Worm (Caenorhabditis elegans) whole organism, late embryonic: ENCODE measurements around the gene F14D7.3.

Experiments used
- C08G9.2 ChIP-seq: sonication (generic microtip); optimal IDR thresholded peaks from 2 replicates; lab custom pipeline; 2016; ENCODE audit warnings: mild to moderate bottlenecking, missing genetic modification characterization, moderate library complexity, missing compliant biosample characterization
- C38D4.7 ChIP-seq: fragments of 200-800 bp; sonication (Bioruptor generic); optimal IDR thresholded peaks from 2 replicates; lab custom pipeline; 2018; ENCODE audit warnings: mild to moderate bottlenecking, missing genetic modification characterization, moderate library complexity, missing compliant biosample characterization
- F13H6.1 ChIP-seq: sonication (generic microtip); optimal IDR thresholded peaks from 2 replicates; lab custom pipeline; 2016; ENCODE audit warnings: missing genetic modification characterization, missing compliant biosample characterization
- K02D7.2 ChIP-seq: sonication (generic microtip); optimal IDR thresholded peaks from 2 replicates; lab custom pipeline; 2017; ENCODE audit warnings: mild to moderate bottlenecking, missing genetic modification characterization, missing compliant biosample characterization
- ceh-14 ChIP-seq: sonication (generic microtip); optimal IDR thresholded peaks from 2 replicates; lab custom pipeline; 2016; ENCODE audit warnings: missing genotype, missing genetic modification characterization, missing compliant biosample characterization
- ceh-22 ChIP-seq: sonication (generic microtip); optimal IDR thresholded peaks from 2 replicates; lab custom pipeline; 2017; ENCODE audit warnings: missing biosample characterization, missing genetic modification characterization
- ceh-24 ChIP-seq: sonication (generic microtip); optimal IDR thresholded peaks from 2 replicates; lab custom pipeline; 2016; ENCODE audit warnings: mild to moderate bottlenecking, missing genetic modification characterization, missing compliant biosample characterization
- ceh-31 ChIP-seq: sonication (generic microtip); optimal IDR thresholded peaks from 2 replicates; lab custom pipeline; 2016; ENCODE audit warnings: missing genetic modification characterization, missing compliant biosample characterization
- ceh-34 ChIP-seq: sonication (generic microtip); optimal IDR thresholded peaks from 2 replicates; lab custom pipeline; 2016; ENCODE audit warnings: mild to moderate bottlenecking, missing genetic modification characterization, missing compliant biosample characterization
- ceh-48 ChIP-seq: sonication (generic microtip); optimal IDR thresholded peaks from 2 replicates; lab custom pipeline; 2016; ENCODE audit warnings: missing genetic modification characterization, inconsistent platforms, missing compliant biosample characterization
- ceh-9 ChIP-seq: sonication (generic microtip); optimal IDR thresholded peaks from 2 replicates; lab custom pipeline; 2016; ENCODE audit warnings: mild to moderate bottlenecking, missing genetic modification characterization, inconsistent platforms, missing compliant biosample characterization
- dmd-4 ChIP-seq: sonication (generic microtip); optimal IDR thresholded peaks from 2 replicates; lab custom pipeline; 2016; ENCODE audit warnings: borderline replicate concordance, missing genetic modification characterization, missing compliant biosample characterization
- dve-1 ChIP-seq: sonication (generic microtip); optimal IDR thresholded peaks from 2 replicates; lab custom pipeline; 2017; ENCODE audit warnings: antibody characterized with exemption, mild to moderate bottlenecking, missing genetic modification characterization, missing compliant biosample characterization
- ets-4 ChIP-seq: sonication (generic microtip); optimal IDR thresholded peaks from 2 replicates; lab custom pipeline; 2016; ENCODE audit warnings: missing genetic modification characterization, missing compliant biosample characterization
- fax-1 ChIP-seq: sonication (generic microtip); optimal IDR thresholded peaks from 2 replicates; lab custom pipeline; 2016; ENCODE audit warnings: missing genotype, missing genetic modification characterization, missing compliant biosample characterization
- fkh-6 ChIP-seq: sonication (generic microtip); optimal IDR thresholded peaks from 2 replicates; lab custom pipeline; 2016; ENCODE audit warnings: missing genetic modification characterization, missing compliant biosample characterization
- hlh-15 ChIP-seq: sonication (generic microtip); optimal IDR thresholded peaks from 2 replicates; lab custom pipeline; 2016; ENCODE audit warnings: missing genetic modification characterization, missing compliant biosample characterization
- hlh-6 ChIP-seq: sonication (generic microtip); optimal IDR thresholded peaks from 2 replicates; lab custom pipeline; 2016; ENCODE audit warnings: missing genotype, missing genetic modification characterization, missing compliant biosample characterization
- hlh-8 ChIP-seq: sonication (generic microtip); optimal IDR thresholded peaks from 2 replicates; lab custom pipeline; 2016; ENCODE audit warnings: missing genotype, missing genetic modification characterization, missing compliant biosample characterization
- lin-11 ChIP-seq: fragments of 200-800 bp; sonication (Bioruptor generic); optimal IDR thresholded peaks from 2 replicates; lab custom pipeline; 2018; ENCODE audit warnings: mild to moderate bottlenecking, missing genetic modification characterization, missing compliant biosample characterization
- madf-2 ChIP-seq: sonication (generic microtip); optimal IDR thresholded peaks from 2 replicates; lab custom pipeline; 2017; ENCODE audit warnings: missing genetic modification characterization, missing compliant biosample characterization
- nfya-1 ChIP-seq: sonication (generic microtip); optimal IDR thresholded peaks from 2 replicates; lab custom pipeline; 2017; ENCODE audit warnings: missing genetic modification characterization, mild to moderate bottlenecking, missing compliant biosample characterization, antibody characterized with exemption, moderate library complexity
- nhr-232 ChIP-seq: sonication (generic microtip); optimal IDR thresholded peaks from 2 replicates; lab custom pipeline; 2016; ENCODE audit warnings: missing genetic modification characterization, missing compliant biosample characterization
- odd-2 ChIP-seq: sonication (generic microtip); optimal IDR thresholded peaks from 2 replicates; lab custom pipeline; 2017; ENCODE audit warnings: antibody characterized with exemption, mild to moderate bottlenecking, missing genetic modification characterization, missing compliant biosample characterization
- pag-3 ChIP-seq: sonication (generic microtip); optimal IDR thresholded peaks from 2 replicates; lab custom pipeline; 2016; ENCODE audit warnings: missing compliant biosample characterization, missing genetic modification characterization, borderline replicate concordance
- pha-2 ChIP-seq: sonication (generic microtip); optimal IDR thresholded peaks from 2 replicates; lab custom pipeline; 2017; ENCODE audit warnings: mild to moderate bottlenecking, missing genetic modification characterization, missing compliant biosample characterization
- pqm-1 ChIP-seq: sonication (generic microtip); optimal IDR thresholded peaks from 2 replicates; lab custom pipeline; 2016; ENCODE audit warnings: missing genetic modification characterization, missing compliant biosample characterization
- pros-1 ChIP-seq: fragments of 150-350 bp; optimal IDR thresholded peaks from 2 replicates; lab custom pipeline; 2014; ENCODE audit warnings: missing biosample characterization, missing genetic modification reagents, missing genetic modification characterization
- ref-2 ChIP-seq: sonication (generic microtip); optimal IDR thresholded peaks from 2 replicates; lab custom pipeline; 2016; ENCODE audit warnings: missing genetic modification characterization, missing compliant biosample characterization
- sox-2 ChIP-seq: fragments of 200-800 bp; sonication (Bioruptor generic); IDR thresholded peaks from 2 replicates; pipeline ENCODE4 v1.3.6; 2022; ENCODE audit warnings: missing genetic modification reagents, missing genetic modification characterization, missing compliant biosample characterization
- tbx-7 ChIP-seq: sonication (generic microtip); optimal IDR thresholded peaks from 2 replicates; lab custom pipeline; 2016; ENCODE audit warnings: missing genotype, missing genetic modification characterization, missing compliant biosample characterization
- unc-3 ChIP-seq, 2 experiments: fragments of 200-800 bp in 1 of 2; sonication (Bioruptor generic) in 1 of 2; sonication (generic microtip) in 1 of 2; conservative IDR thresholded peaks in 1 of 2; optimal IDR thresholded peaks in 1 of 2; 2 replicates each; pipeline versions ENCODE4 v1.3.6 to Lab custom; 2016 to 2022; ENCODE audit warnings: missing compliant biosample characterization in 2 of 2, missing genetic modification characterization in 2 of 2, missing genetic modification reagents in 1 of 2
- unc-55 ChIP-seq: sonication (generic microtip); optimal IDR thresholded peaks from 2 replicates; lab custom pipeline; 2017; ENCODE audit warnings: missing biosample characterization, missing genetic modification reagents, missing genetic modification characterization
- zip-5 ChIP-seq: sonication (generic microtip); optimal IDR thresholded peaks from 2 replicates; lab custom pipeline; 2016; ENCODE audit warnings: missing genetic modification characterization, missing compliant biosample characterization
- ztf-16 ChIP-seq: sonication (generic microtip); optimal IDR thresholded peaks from 2 replicates; lab custom pipeline; 2017; ENCODE audit warnings: missing genetic modification characterization, missing compliant biosample characterization

Gene F14D7.3

ce11 chrV:14256813-14257212, 39.8 kb upstream of the F14D7.3 start, which contains the start of gene sre-8:
TSS of gene sre-8 (plus strand) at chrV:14257113.
- TF ChIP-seq pros-1 (no peak), hlh-6 (no peak), pqm-1 (tag; lab: Kevin White, UChicago) (no peak), ref-2 (tag; lab: Kevin White, UChicago) (no peak), K02D7.2 (tag; lab: Kevin White, UChicago) (no peak), hlh-15 (tag; lab: Kevin White, UChicago) (no peak), fax-1 (tag; lab: Kevin White, UChicago) (no peak), ceh-14 (tag; lab: Kevin White, UChicago) (no peak), ceh-34 (tag; lab: Kevin White, UChicago) (no peak)
- TF ChIP-seq, all 69 proteins: peak for 0

- TF ChIP-seq ceh-48 = no peak
Measured at ce11 chrV:14260831-14261230, 35.8 kb upstream of the F14D7.3 start, which contains the start of gene F40G12.2. TSS of gene F40G12.2 (minus strand) at chrV:14260931.

- TF ChIP-seq C08G9.2 = no peak
- no peak for TF ChIP-seq ceh-48
- no peak for TF ChIP-seq hlh-8 (tag; lab: Kevin White, UChicago)
Measured at ce11 chrV:14267326-14267942, 29.2 kb upstream of the F14D7.3 start.

ce11 chrV:14268616-14269015, 28.0 kb upstream of the F14D7.3 start, which contains the start of gene F40G12.4:
TSS of gene F40G12.4 (minus strand) at chrV:14268716.
- TF ChIP-seq ceh-24 (tag; lab: Kevin White, UChicago) (no peak), odd-2 (tag; lab: Kevin White, UChicago) (no peak), ceh-48 (no peak), unc-3 (GFP tag; conservative IDR thresholded peaks at IDR 0.05; lab: Robert Waterston, UW) (no peak), unc-3 (tag; optimal IDR thresholded peaks at IDR 0.05; lab: Kevin White, UChicago) (no peak), nhr-232 (no peak), tbx-7 (tag; lab: Kevin White, UChicago) (no peak), ceh-14 (tag; lab: Kevin White, UChicago) (no peak), sox-2 (GFP tag; lab: Robert Waterston, UW) (no peak), unc-55 (GFP tag; lab: Kevin White, UChicago) (no peak), C38D4.7 (GFP tag; lab: Kevin White, UChicago) (no peak), pha-2 (no peak), hlh-8 (tag; lab: Kevin White, UChicago) (no peak), F13H6.1 (tag; lab: Kevin White, UChicago) (no peak), ceh-22 (tag; lab: Kevin White, UChicago) (no peak)

- no peak for TF ChIP-seq madf-2 (tag; lab: Kevin White, UChicago)
- TF ChIP-seq dmd-4 = no peak
- TF ChIP-seq ets-4 (tag; lab: Kevin White, UChicago) = no peak
- TF ChIP-seq fkh-6 = no peak
- TF ChIP-seq pag-3 (tag; lab: Kevin White, UChicago) = no peak
- no peak for TF ChIP-seq unc-55 (GFP tag; lab: Kevin White, UChicago)
- no peak for TF ChIP-seq hlh-15 (tag; lab: Kevin White, UChicago)
- TF ChIP-seq ceh-9 = no peak
- TF ChIP-seq zip-5 (tag; lab: Kevin White, UChicago) = no peak
- no peak for TF ChIP-seq ceh-31 (tag; lab: Kevin White, UChicago)
- TF ChIP-seq C38D4.7 (GFP tag; lab: Kevin White, UChicago) = no peak
Measured at ce11 chrV:14270729-14271128, 25.9 kb upstream of the F14D7.3 start, which contains the start of gene F40G12.5. TSS of gene F40G12.5 (minus strand) at chrV:14270829.

- TF ChIP-seq nfya-1 (no peak), ceh-22 (tag; lab: Kevin White, UChicago) (no peak), dve-1 (tag; lab: Kevin White, UChicago) (no peak), ztf-16 (tag; lab: Kevin White, UChicago) (no peak), lin-11 (tag; lab: Kevin White, UChicago) (no peak), zip-5 (tag; lab: Kevin White, UChicago) (no peak), pqm-1 (tag; lab: Kevin White, UChicago) (no peak), ets-4 (tag; lab: Kevin White, UChicago) (no peak), C08G9.2 (no peak)
Measured at ce11 chrV:14273019-14273418, 23.6 kb upstream of the F14D7.3 start, which contains the start of gene F40G12.6. TSS of gene F40G12.6 (minus strand) at chrV:14273119.
